Worm (Caenorhabditis elegans): ENCODE data around the gene swip-10.

Gene swip-10

DNA sequence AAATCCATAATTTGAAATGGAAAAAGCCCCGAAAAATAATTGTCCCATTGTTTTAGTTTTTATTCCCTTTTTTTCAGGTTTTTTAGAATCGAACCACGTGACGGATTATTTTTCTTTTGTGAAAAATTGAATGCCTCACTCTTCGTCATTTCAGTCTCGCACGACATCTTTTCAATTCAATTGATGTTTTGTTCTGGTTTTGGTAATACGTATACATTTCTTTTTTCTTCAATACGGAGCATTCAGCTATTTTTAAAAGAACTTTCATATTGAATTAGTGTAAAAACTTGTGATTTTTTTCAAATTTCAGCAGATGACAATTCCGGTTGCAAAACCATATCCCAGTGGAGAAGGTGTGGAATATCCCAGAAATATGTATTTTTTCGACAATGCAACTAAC lies 53.3 kb downstream of the swip-10 start, which contains the start of gene F49H12.7:
F49H12.7 (plus strand) TSS at position 301 of the 400 bp plus-strand sequence.
- TF ChIP-seq ztf-23 (GFP tag; IDR thresholded peaks at IDR 0.05) = no peak
- TF ChIP-seq flt-1 (GFP tag; IDR thresholded peaks at IDR 0.05) = no peak
- TF ChIP-seq med-1 (GFP tag; optimal IDR thresholded peaks at IDR 0.05; ENCODE audit: insufficient read depth) = no peak
- no peak for TF ChIP-seq cog-1 (tag; optimal IDR thresholded peaks at IDR 0.05)
- TF ChIP-seq klf-2 (GFP tag; conservative IDR thresholded peaks at IDR 0.05) = no peak
- no peak for TF ChIP-seq ref-1 (GFP tag; conservative IDR thresholded peaks at IDR 0.05)
- TF ChIP-seq ztf-29 (GFP tag; IDR thresholded peaks at IDR 0.05) = no peak
- TF ChIP-seq T22C8.4 (GFP tag; IDR thresholded peaks at IDR 0.05) = no peak
- TF ChIP-seq tab-1 (GFP tag; IDR thresholded peaks at IDR 0.05) = no peak
